Fruit fly (Drosophila melanogaster) whole organism, prepupa: ENCODE data around the gene CG6282.

Experiments
- Blimp-1 ChIP-seq: fragments of 200-800 bp; sonication (Bioruptor generic); optimal IDR thresholded peaks from 3 replicates; lab custom pipeline; 2017; ENCODE audit warnings: missing biosample characterization, missing genetic modification characterization, mild to moderate bottlenecking, moderate library complexity, missing genetic modification reagents
- CG10631 ChIP-seq: fragments of 200-800 bp; sonication (Bioruptor generic); optimal IDR thresholded peaks from 2 replicates; lab custom pipeline; 2016; ENCODE audit warnings: missing biosample characterization, missing genetic modification characterization
- CG10669 ChIP-seq: fragments of 200-800 bp; sonication (Bioruptor generic); optimal IDR thresholded peaks from 3 replicates; lab custom pipeline; 2018; ENCODE audit warnings: missing biosample characterization, mild to moderate bottlenecking, missing genetic modification characterization, moderate library complexity
- CG11294 ChIP-seq: fragments of 200-800 bp; sonication (Bioruptor generic); IDR thresholded peaks from 2 replicates; pipeline ENCODE4 v1.3.6; 2022; ENCODE audit warnings: missing biosample characterization, missing genetic modification characterization
- CG11762 ChIP-seq: fragments of 200-800 bp; sonication (Bioruptor generic); optimal IDR thresholded peaks from 3 replicates; lab custom pipeline; 2016; ENCODE audit warnings: missing biosample characterization, missing genetic modification characterization; ENCODE audit not compliant: insufficient read depth
- CG11902 ChIP-seq: fragments of 200-800 bp; sonication (Bioruptor generic); optimal IDR thresholded peaks from 3 replicates; lab custom pipeline; 2016; ENCODE audit warnings: missing biosample characterization, missing genetic modification characterization
- CG15336 ChIP-seq: fragments of 200-800 bp; sonication (Bioruptor generic); IDR thresholded peaks from 2 replicates; pipeline ENCODE4 v1.3.6; 2022; ENCODE audit warnings: missing biosample characterization, missing genetic modification characterization
- CG1621 ChIP-seq: fragments of 200-800 bp; sonication (Bioruptor generic); optimal IDR thresholded peaks from 3 replicates; lab custom pipeline; 2018; ENCODE audit warnings: missing biosample characterization, mild to moderate bottlenecking, missing genetic modification characterization
- CG16779 ChIP-seq: fragments of 200-800 bp; sonication (Bioruptor generic); optimal IDR thresholded peaks from 3 replicates; lab custom pipeline; 2017; ENCODE audit warnings: missing biosample characterization, mild to moderate bottlenecking, missing genetic modification characterization
- CG31627 ChIP-seq: fragments of 200-800 bp; sonication (Bioruptor generic); optimal IDR thresholded peaks from 3 replicates; lab custom pipeline; 2016; ENCODE audit warnings: missing biosample characterization, missing genetic modification characterization
- CG32006 ChIP-seq: fragments of 200-800 bp; sonication (Bioruptor generic); optimal IDR thresholded peaks from 3 replicates; lab custom pipeline; 2017; ENCODE audit warnings: missing biosample characterization, mild to moderate bottlenecking, missing genetic modification characterization
- CG34406 ChIP-seq: fragments of 200-800 bp; sonication (Bioruptor generic); optimal IDR thresholded peaks from 3 replicates; lab custom pipeline; 2016; ENCODE audit warnings: missing biosample characterization, missing genetic modification characterization
- CG3919 ChIP-seq: fragments of 200-800 bp; sonication (Bioruptor generic); optimal IDR thresholded peaks from 3 replicates; lab custom pipeline; 2016; ENCODE audit warnings: missing biosample characterization, missing genetic modification characterization
- CG4318 ChIP-seq: fragments of 200-800 bp; sonication (Bioruptor generic); optimal IDR thresholded peaks from 3 replicates; lab custom pipeline; 2017; ENCODE audit warnings: missing biosample characterization, mild to moderate bottlenecking, missing genetic modification characterization
- CG6163 ChIP-seq: fragments of 200-800 bp; sonication (Bioruptor generic); IDR thresholded peaks from 3 replicates; pipeline ENCODE4 v1.3.6; 2022; ENCODE audit warnings: missing biosample characterization, missing genetic modification characterization
- CG6792 ChIP-seq: fragments of 200-800 bp; sonication (Bioruptor generic); optimal IDR thresholded peaks from 3 replicates; lab custom pipeline; 2016; ENCODE audit warnings: missing biosample characterization, missing genetic modification characterization
- CG6808 ChIP-seq: fragments of 200-800 bp; sonication (Bioruptor generic); optimal IDR thresholded peaks from 3 replicates; lab custom pipeline; 2017; ENCODE audit warnings: missing biosample characterization, missing genetic modification characterization, mild to moderate bottlenecking, moderate library complexity, missing genetic modification reagents
- CG6854 ChIP-seq: fragments of 200-800 bp; sonication (Bioruptor generic); optimal IDR thresholded peaks from 2 replicates; lab custom pipeline; 2017; ENCODE audit warnings: missing biosample characterization, mild to moderate bottlenecking, missing genetic modification characterization
- CG7368 ChIP-seq: fragments of 200-800 bp; sonication (Bioruptor generic); optimal IDR thresholded peaks from 3 replicates; lab custom pipeline; 2016; ENCODE audit warnings: missing biosample characterization, missing genetic modification characterization
- CG8119 ChIP-seq: fragments of 200-800 bp; sonication (Bioruptor generic); IDR thresholded peaks from 3 replicates; pipeline ENCODE4 v1.3.6; 2022; ENCODE audit warnings: missing biosample characterization, missing genetic modification characterization
- Eip75B ChIP-seq: fragments of 200-800 bp; sonication (Bioruptor generic); optimal IDR thresholded peaks from 3 replicates; lab custom pipeline; 2016; ENCODE audit warnings: missing biosample characterization, missing genetic modification characterization
- Eip78C ChIP-seq: fragments of 200-800 bp; sonication (Bioruptor generic); peaks from one replicate; lab custom pipeline; 2016; ENCODE audit warnings: missing biosample characterization, missing genetic modification characterization
- Eip93F ChIP-seq: fragments of 200-800 bp; sonication (Bioruptor generic); optimal IDR thresholded peaks from 2 replicates; lab custom pipeline; 2016; ENCODE audit warnings: missing biosample characterization, mild to moderate bottlenecking, missing genetic modification characterization
- Ets21C ChIP-seq: fragments of 200-800 bp; sonication (Bioruptor generic); optimal IDR thresholded peaks from 3 replicates; lab custom pipeline; 2016; ENCODE audit warnings: missing biosample characterization, missing genetic modification characterization
- Gug ChIP-seq: fragments of 200-800 bp; sonication (Bioruptor generic); IDR thresholded peaks from 2 replicates; pipeline ENCODE4 v1.3.6; 2022; ENCODE audit warnings: missing biosample characterization, missing genetic modification characterization
- Hr39 ChIP-seq: fragments of 200-800 bp; sonication (Bioruptor generic); optimal IDR thresholded peaks from 2 replicates; lab custom pipeline; 2016; ENCODE audit warnings: missing biosample characterization, missing genetic modification characterization
- Hr4 ChIP-seq: fragments of 200-800 bp; sonication (Bioruptor generic); optimal IDR thresholded peaks from 3 replicates; lab custom pipeline; 2016; ENCODE audit warnings: missing biosample characterization, missing genetic modification characterization
- Lpt ChIP-seq: fragments of 200-800 bp; sonication (Bioruptor generic); optimal IDR thresholded peaks from 3 replicates; lab custom pipeline; 2016; ENCODE audit warnings: missing biosample characterization, missing genetic modification characterization
- Met ChIP-seq: fragments of 200-800 bp; sonication (Bioruptor generic); optimal IDR thresholded peaks from 3 replicates; lab custom pipeline; 2016; ENCODE audit warnings: missing biosample characterization, missing genetic modification characterization
- OdsH ChIP-seq: fragments of 200-800 bp; sonication (Bioruptor generic); optimal IDR thresholded peaks from 3 replicates; lab custom pipeline; 2016; ENCODE audit warnings: missing biosample characterization, missing genetic modification characterization
- Smox ChIP-seq: fragments of 200-800 bp; sonication (Bioruptor generic); optimal IDR thresholded peaks from 3 replicates; lab custom pipeline; 2016; ENCODE audit warnings: missing biosample characterization, missing genetic modification characterization
- Sox102F ChIP-seq: fragments of 200-800 bp; sonication (Bioruptor generic); optimal IDR thresholded peaks from 2 replicates; lab custom pipeline; 2016; ENCODE audit warnings: missing biosample characterization, mild to moderate bottlenecking, missing genetic modification characterization
- Sox14 ChIP-seq: fragments of 200-800 bp; sonication (Bioruptor generic); optimal IDR thresholded peaks from 3 replicates; lab custom pipeline; 2016; ENCODE audit warnings: missing biosample characterization, missing genetic modification characterization
- Sox15 ChIP-seq: fragments of 200-800 bp; sonication (Bioruptor generic); optimal IDR thresholded peaks from 3 replicates; lab custom pipeline; 2016; ENCODE audit warnings: missing biosample characterization, missing genetic modification characterization
- acj6 ChIP-seq: fragments of 200-800 bp; sonication (Bioruptor generic); optimal IDR thresholded peaks from 3 replicates; lab custom pipeline; 2016; ENCODE audit warnings: missing biosample characterization, missing genetic modification characterization
- cyc ChIP-seq: fragments of 200-800 bp; sonication (Bioruptor generic); optimal IDR thresholded peaks from 3 replicates; lab custom pipeline; 2016; ENCODE audit warnings: missing biosample characterization, missing genetic modification characterization
- dac ChIP-seq: fragments of 200-800 bp; sonication (Bioruptor generic); optimal IDR thresholded peaks from 2 replicates; lab custom pipeline; 2017; ENCODE audit warnings: missing biosample characterization, mild to moderate bottlenecking, missing genetic modification characterization
- dsx ChIP-seq: fragments of 200-800 bp; optimal IDR thresholded peaks from 3 replicates; lab custom pipeline; 2019; ENCODE audit warnings: missing biosample characterization, mild to moderate bottlenecking, missing genetic modification characterization, moderate library complexity; ENCODE audit not compliant: poor library complexity, severe bottlenecking
- esn ChIP-seq: fragments of 200-800 bp; sonication (Bioruptor generic); optimal IDR thresholded peaks from 2 replicates; lab custom pipeline; 2016; ENCODE audit warnings: missing biosample characterization, mild to moderate bottlenecking, missing genetic modification characterization, moderate library complexity
- fd85E ChIP-seq: fragments of 200-800 bp; sonication (Bioruptor generic); optimal IDR thresholded peaks from 3 replicates; lab custom pipeline; 2016; ENCODE audit warnings: missing biosample characterization, missing genetic modification characterization
- fkh ChIP-seq: fragments of 200-800 bp; sonication (Bioruptor generic); optimal IDR thresholded peaks from 3 replicates; lab custom pipeline; 2017; ENCODE audit warnings: missing biosample characterization, mild to moderate bottlenecking, missing genetic modification characterization, moderate library complexity
- lz ChIP-seq: fragments of 200-800 bp; sonication (Bioruptor generic); optimal IDR thresholded peaks from 3 replicates; lab custom pipeline; 2016; ENCODE audit warnings: missing biosample characterization, missing genetic modification characterization
- pdm3 ChIP-seq: fragments of 200-800 bp; sonication (Bioruptor generic); optimal IDR thresholded peaks from 3 replicates; lab custom pipeline; 2016; ENCODE audit warnings: missing biosample characterization, missing genetic modification characterization
- salr ChIP-seq, 2 experiments: fragments of 200-800 bp; sonication (Bioruptor generic); optimal IDR thresholded peaks; 3 replicates each; lab custom pipeline; 2016 to 2018; ENCODE audit warnings: missing biosample characterization in 2 of 2, missing genetic modification characterization in 2 of 2, mild to moderate bottlenecking in 1 of 2
- spab ChIP-seq: fragments of 200-800 bp; sonication (Bioruptor generic); optimal IDR thresholded peaks from 2 replicates; lab custom pipeline; 2017; ENCODE audit warnings: missing biosample characterization, mild to moderate bottlenecking, missing genetic modification characterization, missing genetic modification reagents
- topi ChIP-seq: fragments of 200-800 bp; sonication (Bioruptor generic); optimal IDR thresholded peaks from 3 replicates; lab custom pipeline; 2016; ENCODE audit warnings: missing biosample characterization, missing genetic modification characterization
- vri ChIP-seq: fragments of 200-800 bp; sonication (Bioruptor generic); optimal IDR thresholded peaks from 3 replicates; lab custom pipeline; 2016; ENCODE audit warnings: missing biosample characterization, mild to moderate bottlenecking, missing genetic modification characterization

CG6282 gene

dm6 chr3L:8656725-8657428 lies 52.4 kb downstream of the CG6282 start (continued):
- TF ChIP-seq CG6792 (GFP tag; lab: Kevin White, UChicago): peak; percentile 90
- TF ChIP-seq fkh (GFP tag; lab: Kevin White, UChicago): no peak
- peak; percentile 91 for TF ChIP-seq lz (GFP tag; lab: Kevin White, UChicago)
- no peak for TF ChIP-seq Gug (GFP tag; lab: Robert Waterston, UW)
- no peak for TF ChIP-seq CG15336
- peak; percentile 91 for TF ChIP-seq Ets21C (GFP tag; lab: Kevin White, UChicago)
- TF ChIP-seq CG31627 (GFP tag; lab: Kevin White, UChicago): peak; percentile 97
- peak; percentile 80 for TF ChIP-seq CG6854 (GFP tag; lab: Kevin White, UChicago)
- TF ChIP-seq Smox (GFP tag; lab: Kevin White, UChicago): peak; percentile 95
- peak; percentile 93 for TF ChIP-seq OdsH (GFP tag; lab: Kevin White, UChicago)
- peak; percentile 96 for TF ChIP-seq Sox102F (GFP tag; lab: Kevin White, UChicago)
- peak; percentile 85 for TF ChIP-seq Blimp-1 (GFP tag; lab: Kevin White, UChicago)
- peak; percentile 32; the same call in 1 of the 3 replicates for TF ChIP-seq CG6163
- TF ChIP-seq Hr39: peak; percentile 96
- TF ChIP-seq dac (GFP tag; lab: Kevin White, UChicago): no peak
- peak; percentile 97 for TF ChIP-seq Sox15
- no peak for TF ChIP-seq Hr4 (GFP tag; lab: Kevin White, UChicago)
- peak; percentile 93 for TF ChIP-seq pdm3
- peak; percentile 84 for TF ChIP-seq vri (GFP tag; lab: Kevin White, UChicago)
- TF ChIP-seq CG10631 (GFP tag; lab: Kevin White, UChicago): peak; percentile 70
- peak; percentile 96 for TF ChIP-seq CG34406 (GFP tag; lab: Kevin White, UChicago)
- TF ChIP-seq CG6808 (GFP tag; lab: Kevin White, UChicago): peak; percentile 72

- TF ChIP-seq Lpt (GFP tag; lab: Kevin White, UChicago) (no peak), pdm3 (peak; percentile 82), cyc (GFP tag; lab: Kevin White, UChicago) (peak; percentile 91), acj6 (GFP tag; lab: Kevin White, UChicago) (peak; percentile 81), CG11294 (GFP tag; lab: Robert Waterston, UW) (peak; percentile 74), Eip93F (GFP tag; lab: Kevin White, UChicago) (peak; percentile 76), topi (GFP tag; lab: Kevin White, UChicago) (peak; percentile 91), Ets21C (GFP tag; lab: Kevin White, UChicago) (peak; percentile 79), lz (GFP tag; lab: Kevin White, UChicago) (peak; percentile 89), Hr4 (GFP tag; lab: Kevin White, UChicago) (peak; percentile 50), CG32006 (peak; percentile 52), CG6163 (peak; percentile 89), CG8119 (peak; percentile 52; the same call in 2 of the 3 replicates), Sox14 (peak; percentile 82), CG1621 (tag; lab: Kevin White, UChicago) (peak; percentile 81), CG31627 (GFP tag; lab: Kevin White, UChicago) (peak; percentile 79), CG16779 (peak; percentile 78), CG6792 (GFP tag; lab: Kevin White, UChicago) (peak; percentile 90), dsx (GFP tag; lab: Kevin White, UChicago) (peak; percentile 91), CG11902 (GFP tag; lab: Kevin White, UChicago) (peak; percentile 90), CG10669 (GFP tag; lab: Kevin White, UChicago) (peak; percentile 86), Eip78C (GFP tag; lab: Kevin White, UChicago) (peak; percentile 98), CG6808 (GFP tag; lab: Kevin White, UChicago) (peak; percentile 88), spab (GFP tag; lab: Kevin White, UChicago) (peak; percentile 86), CG10631 (GFP tag; lab: Kevin White, UChicago) (peak; percentile 89), CG4318 (GFP tag; lab: Kevin White, UChicago) (no peak), CG11762 (GFP tag; lab: Kevin White, UChicago) (peak; percentile 86), fd85E (peak; percentile 28), salr (GFP tag; optimal IDR thresholded peaks at IDR 0.05; lab: Kevin White, UChicago) (peak in 1 of 2 experiments; percentile 73), OdsH (GFP tag; lab: Kevin White, UChicago) (peak; percentile 83), esn (GFP tag; lab: Kevin White, UChicago) (peak; percentile 89), Met (GFP tag; lab: Kevin White, UChicago) (peak; percentile 86), Eip75B (peak; percentile 92), CG7368 (GFP tag; lab: Kevin White, UChicago) (peak; percentile 89), CG3919 (GFP tag; lab: Kevin White, UChicago) (peak; percentile 85), Hr39 (peak; percentile 86)
Measured at dm6 chr3L:8657429-8657754, 52.9 kb downstream of the CG6282 start.
